Fruit fly (Drosophila melanogaster) whole organism, wandering third instar larva: ENCODE results near the gene hbt.
A peak's percentile ranks its signal among the peaks of the same experiment; 100 is the strongest.

Experiments used
- Abd-B ChIP-seq: fragments of >200 bp; optimal IDR thresholded peaks from 2 replicates; lab custom pipeline; 2017; ENCODE audit warnings: missing biosample characterization, missing genetic modification characterization
- CG32264 ChIP-seq: fragments of 200-800 bp; sonication (Bioruptor generic); optimal IDR thresholded peaks from 2 replicates; lab custom pipeline; 2016; ENCODE audit warnings: missing biosample characterization, missing genetic modification characterization
- CG9705 ChIP-seq: fragments of 200-800 bp; sonication (Bioruptor generic); optimal IDR thresholded peaks from 2 replicates; lab custom pipeline; 2018; ENCODE audit warnings: missing biosample characterization, mild to moderate bottlenecking, missing genetic modification characterization
- CrebA ChIP-seq: fragments of 200-800 bp; sonication (Bioruptor generic); optimal IDR thresholded peaks from 2 replicates; lab custom pipeline; 2016; ENCODE audit warnings: missing biosample characterization, mild to moderate bottlenecking, missing genetic modification characterization, borderline replicate concordance
- Dfd ChIP-seq: fragments of >200 bp; optimal IDR thresholded peaks from 2 replicates; lab custom pipeline; 2017; ENCODE audit warnings: missing biosample characterization, missing genetic modification characterization
- Dif ChIP-seq: fragments of 200-275, 200-300 bp; sonication (Bioruptor generic); optimal IDR thresholded peaks from 2 replicates; lab custom pipeline; 2018; ENCODE audit warnings: missing biosample characterization, missing genetic modification characterization; ENCODE audit not compliant: partially characterized antibody
- GATAd ChIP-seq: sonication (Bioruptor generic); optimal IDR thresholded peaks from 2 replicates; lab custom pipeline; 2016; ENCODE audit warnings: missing biosample characterization, missing genetic modification characterization
- HLH106 ChIP-seq: fragments of 200-800 bp; optimal IDR thresholded peaks from 3 replicates; lab custom pipeline; 2019; ENCODE audit warnings: missing biosample characterization, mild to moderate bottlenecking, missing genetic modification characterization, moderate library complexity
- Hnf4 ChIP-seq: fragments of 200-800 bp; sonication (Bioruptor generic); optimal IDR thresholded peaks from 2 replicates; lab custom pipeline; 2016; ENCODE audit warnings: missing biosample characterization, mild to moderate bottlenecking, missing genetic modification characterization
- Hr78 ChIP-seq: fragments of >200 bp; optimal IDR thresholded peaks from 2 replicates; lab custom pipeline; 2017; ENCODE audit warnings: missing biosample characterization, missing genetic modification characterization
- Hr83 ChIP-seq: fragments of 200-300 bp; sonication (Bioruptor generic); optimal IDR thresholded peaks from 2 replicates; lab custom pipeline; 2016; ENCODE audit warnings: missing biosample characterization, mild to moderate bottlenecking, missing genetic modification characterization, moderate library complexity; ENCODE audit not compliant: poor library complexity, severe bottlenecking
- Jra ChIP-seq: sonication (Bioruptor generic); optimal IDR thresholded peaks from 2 replicates; lab custom pipeline; 2016; ENCODE audit warnings: missing biosample characterization, missing genetic modification characterization
- Mio ChIP-seq: sonication (Bioruptor generic); optimal IDR thresholded peaks from 2 replicates; lab custom pipeline; 2016; ENCODE audit warnings: missing biosample characterization, missing genetic modification characterization
- Myc ChIP-seq: fragments of >200 bp; optimal IDR thresholded peaks from 2 replicates; lab custom pipeline; 2017
- N ChIP-seq: fragments of >200 bp; optimal IDR thresholded peaks from 2 replicates; lab custom pipeline; 2018; ENCODE audit warnings: missing biosample characterization, missing external identifiers, missing genetic modification characterization
- OdsH ChIP-seq: fragments of 200-800 bp; sonication (Bioruptor generic); optimal IDR thresholded peaks from 2 replicates; lab custom pipeline; 2016; ENCODE audit warnings: missing biosample characterization, mild to moderate bottlenecking, missing genetic modification characterization
- Rel ChIP-seq, 2 experiments: fragments of 200-800 bp; sonication (Bioruptor generic) in 1 of 2; optimal IDR thresholded peaks; 2 replicates in 1 of 2; 3 replicates in 1 of 2; lab custom pipeline; 2016 to 2019; ENCODE audit warnings: mild to moderate bottlenecking in 2 of 2, missing biosample characterization in 2 of 2, missing genetic modification characterization in 2 of 2, moderate library complexity in 1 of 2
- Sp1 ChIP-seq: fragments of 200-800 bp; sonication (Bioruptor generic); optimal IDR thresholded peaks from 3 replicates; lab custom pipeline; 2019; ENCODE audit warnings: missing biosample characterization, mild to moderate bottlenecking, missing genetic modification characterization, moderate library complexity
- Vsx2 ChIP-seq: fragments of 200-300, 225-300 bp; sonication (Bioruptor generic); optimal IDR thresholded peaks from 2 replicates; lab custom pipeline; 2018; ENCODE audit warnings: missing biosample characterization, missing genetic modification characterization; ENCODE audit not compliant: partially characterized antibody
- br ChIP-seq: fragments of 200-800 bp; sonication (Bioruptor generic); optimal IDR thresholded peaks from 2 replicates; lab custom pipeline; 2016; ENCODE audit warnings: missing biosample characterization, missing genetic modification characterization
- brk ChIP-seq: fragments of 200-800 bp; sonication (Bioruptor generic); optimal IDR thresholded peaks from 2 replicates; lab custom pipeline; 2016; ENCODE audit warnings: missing biosample characterization, mild to moderate bottlenecking, missing genetic modification characterization
- dl ChIP-seq, 2 experiments: fragments of 175-275, 200-275 bp in 1 of 2; fragments of 200-275 bp in 1 of 2; sonication (Bioruptor generic); optimal IDR thresholded peaks; lab custom pipeline; 2018; ENCODE audit warnings: mild to moderate bottlenecking in 2 of 2, missing biosample characterization in 2 of 2, missing genetic modification characterization in 2 of 2, moderate library complexity in 2 of 2; ENCODE audit not compliant: partially characterized antibody in 2 of 2, insufficient read depth in 1 of 2
- dmrt93B ChIP-seq: fragments of 200-800 bp; sonication (Bioruptor generic); optimal IDR thresholded peaks from 2 replicates; lab custom pipeline; 2018; ENCODE audit warnings: missing biosample characterization, mild to moderate bottlenecking, missing genetic modification characterization
- dsf ChIP-seq: sonication (Bioruptor generic); optimal IDR thresholded peaks from 2 replicates; lab custom pipeline; 2016; ENCODE audit warnings: missing biosample characterization, missing genetic modification characterization, borderline replicate concordance
- ey ChIP-seq: fragments of 200-800 bp; sonication (Bioruptor generic); optimal IDR thresholded peaks from 2 replicates; lab custom pipeline; 2016; ENCODE audit warnings: missing biosample characterization, missing genetic modification characterization
- foxo ChIP-seq, 2 experiments: fragments of 200-800 bp; sonication (Bioruptor generic); optimal IDR thresholded peaks; 2 replicates in 1 of 2; 3 replicates in 1 of 2; lab custom pipeline; 2016 to 2017; ENCODE audit warnings: missing biosample characterization in 2 of 2, missing genetic modification characterization in 2 of 2
- fru ChIP-seq: fragments of 200-800 bp; sonication (Bioruptor generic); optimal IDR thresholded peaks from 3 replicates; lab custom pipeline; 2016; ENCODE audit warnings: missing biosample characterization, mild to moderate bottlenecking, missing genetic modification characterization
- h ChIP-seq: fragments of 200-800 bp; sonication (Bioruptor generic); optimal IDR thresholded peaks from 3 replicates; lab custom pipeline; 2016; ENCODE audit warnings: missing biosample characterization, mild to moderate bottlenecking, missing genetic modification characterization
- jim ChIP-seq: fragments of 175-275, 200-325 bp; sonication (Bioruptor generic); optimal IDR thresholded peaks from 2 replicates; lab custom pipeline; 2016; ENCODE audit warnings: missing biosample characterization, mild to moderate bottlenecking, missing genetic modification characterization
- lola ChIP-seq: fragments of >200 bp; optimal IDR thresholded peaks from 2 replicates; lab custom pipeline; 2017; ENCODE audit warnings: missing biosample characterization, missing genetic modification characterization
- pan ChIP-seq: fragments of >200 bp; optimal IDR thresholded peaks from 2 replicates; lab custom pipeline; 2017
- psq ChIP-seq: fragments of 200-800 bp; sonication (Bioruptor generic); optimal IDR thresholded peaks from 3 replicates; lab custom pipeline; 2017; ENCODE audit warnings: missing biosample characterization, mild to moderate bottlenecking, missing genetic modification characterization, moderate library complexity
- rgr ChIP-seq: fragments of 200-800 bp; sonication (Bioruptor generic); optimal IDR thresholded peaks from 3 replicates; lab custom pipeline; 2016; ENCODE audit warnings: missing biosample characterization, mild to moderate bottlenecking, missing genetic modification characterization
- sage ChIP-seq: fragments of 200-800 bp; sonication (Bioruptor generic); optimal IDR thresholded peaks from 2 replicates; lab custom pipeline; 2016; ENCODE audit warnings: missing biosample characterization, mild to moderate bottlenecking, missing genetic modification characterization
- sv ChIP-seq: fragments of 200-800 bp; sonication (Bioruptor generic); optimal IDR thresholded peaks from 3 replicates; lab custom pipeline; 2016; ENCODE audit warnings: missing biosample characterization, missing genetic modification characterization
- tai ChIP-seq: sonication (Bioruptor generic); optimal IDR thresholded peaks from 2 replicates; lab custom pipeline; 2016; ENCODE audit warnings: missing biosample characterization, missing genetic modification characterization
- usp ChIP-seq: fragments of >200 bp; optimal IDR thresholded peaks from 2 replicates; lab custom pipeline; 2017; ENCODE audit warnings: missing biosample characterization, missing genetic modification characterization
- woc ChIP-seq: sonication (Bioruptor generic); optimal IDR thresholded peaks from 2 replicates; lab custom pipeline; 2016; ENCODE audit warnings: missing biosample characterization, mild to moderate bottlenecking, missing genetic modification characterization

hbt gene

DNA sequence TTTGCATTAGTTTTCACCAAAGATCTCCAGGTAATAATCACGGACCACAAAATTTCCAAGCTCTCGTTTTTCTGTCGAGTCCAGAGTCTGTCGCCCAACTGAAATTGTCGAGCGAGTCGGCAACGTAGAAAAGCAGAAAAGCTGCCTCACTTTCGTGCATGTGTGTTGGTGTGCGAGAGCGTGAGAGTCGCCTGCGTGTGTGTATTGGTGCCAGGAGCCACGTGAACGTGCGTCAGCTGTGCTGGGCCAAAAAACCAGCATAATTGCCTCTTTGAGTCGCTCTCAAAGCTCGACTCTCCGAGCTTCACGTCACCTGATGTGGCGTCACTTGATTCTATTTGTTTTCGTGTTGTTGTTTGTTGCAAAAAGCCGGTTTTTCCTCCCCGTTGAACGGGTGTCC, at the start of gene hbt:
Gene hbt (minus strand): TSS at position 101 of the 400 bp plus-strand sequence.
- no peak for TF ChIP-seq N (GFP tag; lab: Kevin White, UChicago)
- TF ChIP-seq Abd-B (GFP tag; lab: Kevin White, UChicago): no peak
- no peak for TF ChIP-seq psq (GFP tag; lab: Kevin White, UChicago)
- TF ChIP-seq Mio (GFP tag; lab: Kevin White, UChicago): no peak

DNA sequence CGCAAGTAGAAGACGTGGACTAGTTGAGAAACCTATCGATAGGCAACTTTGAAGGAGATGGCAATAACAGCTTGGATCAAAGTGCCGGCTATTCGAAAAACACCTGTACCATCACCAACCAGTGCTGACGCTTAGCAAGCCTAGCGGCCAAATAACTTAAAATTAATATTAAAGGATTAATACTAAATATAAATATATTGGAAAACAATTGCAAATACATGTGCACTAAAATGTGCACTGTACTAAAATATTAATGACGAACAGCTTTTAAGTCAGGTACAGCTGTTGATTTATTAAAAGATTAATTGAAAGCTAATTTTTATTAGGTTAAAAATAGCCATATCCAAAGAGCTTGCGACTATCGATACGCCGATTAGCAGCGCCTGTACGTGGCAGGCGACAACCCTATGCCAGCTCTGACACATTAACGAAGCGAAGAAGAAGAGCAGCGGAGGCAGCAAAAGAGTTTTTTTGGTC, 47.6 kb upstream of the hbt start, which contains the start of the genes CG9302 and beta'COP:
Gene CG9302 (minus strand): TSS at position 51 of the 477 bp plus-strand sequence.
Gene beta'COP (plus strand): TSS at position 415 of the 477 bp plus-strand sequence.
- TF ChIP-seq psq (GFP tag; lab: Kevin White, UChicago): peak; percentile 61
- TF ChIP-seq Hr78 (GFP tag; lab: Kevin White, UChicago): no peak
- TF ChIP-seq GATAd (GFP tag; lab: Kevin White, UChicago): peak; percentile 12
- no peak for TF ChIP-seq CG32264 (GFP tag; lab: Kevin White, UChicago)
- no peak for TF ChIP-seq h (GFP tag; lab: Kevin White, UChicago)
- no peak for TF ChIP-seq sage (GFP tag; lab: Kevin White, UChicago)
- TF ChIP-seq Mio (GFP tag; lab: Kevin White, UChicago): no peak
- peak; percentile 66 for TF ChIP-seq CG9705 (GFP tag; lab: Kevin White, UChicago)
- TF ChIP-seq HLH106 (tag; lab: Kevin White, UChicago): peak; percentile 86
- peak; percentile 63 for TF ChIP-seq OdsH (GFP tag; lab: Kevin White, UChicago)
- TF ChIP-seq Hr83 (GFP tag; lab: Kevin White, UChicago): no peak
- TF ChIP-seq tai (GFP tag; lab: Kevin White, UChicago): no peak
- TF ChIP-seq Sp1: peak; percentile 77
- peak; percentile 53 for TF ChIP-seq sv (GFP tag; lab: Kevin White, UChicago)
- no peak for TF ChIP-seq dl (GFP tag; optimal IDR thresholded peaks at IDR 0.05; lab: Kevin White, UChicago; ENCODE audit: insufficient read depth in 1 of 2, partially characterized antibody in 2 of 2)
- TF ChIP-seq fru (GFP tag; lab: Kevin White, UChicago): no peak
- peak; percentile 35 for TF ChIP-seq ey (GFP tag; lab: Kevin White, UChicago)
- no peak for TF ChIP-seq lola (GFP tag; lab: Kevin White, UChicago)
- TF ChIP-seq br (GFP tag; lab: Kevin White, UChicago): no peak
- TF ChIP-seq Jra (GFP tag; lab: Kevin White, UChicago): no peak
- no peak for TF ChIP-seq usp (GFP tag; lab: Kevin White, UChicago)
- no peak for TF ChIP-seq Hnf4 (GFP tag; lab: Kevin White, UChicago)
- TF ChIP-seq Dfd (GFP tag; lab: Kevin White, UChicago): no peak
- TF ChIP-seq Myc (lab: Kevin White, UChicago): peak; percentile 97
- TF ChIP-seq foxo (GFP tag; optimal IDR thresholded peaks at IDR 0.05; lab: Kevin White, UChicago): peak in 1 of 2 experiments; percentile 80
- no peak for TF ChIP-seq pan
- no peak for TF ChIP-seq CrebA (GFP tag; lab: Kevin White, UChicago)
- no peak for TF ChIP-seq jim (GFP tag; lab: Kevin White, UChicago)
- TF ChIP-seq dsf (GFP tag; lab: Kevin White, UChicago): no peak
- TF ChIP-seq N (GFP tag; lab: Kevin White, UChicago): no peak
- no peak for TF ChIP-seq brk (GFP tag; lab: Kevin White, UChicago)
- no peak for TF ChIP-seq Rel (GFP tag; optimal IDR thresholded peaks at IDR 0.05; lab: Kevin White, UChicago)
- peak; percentile 25 for TF ChIP-seq Rel (tag; optimal IDR thresholded peaks at IDR 0.05; lab: Kevin White, UChicago)
- no peak for TF ChIP-seq rgr
- peak; percentile 83 for TF ChIP-seq woc
- TF ChIP-seq Abd-B (GFP tag; lab: Kevin White, UChicago): no peak
- TF ChIP-seq Vsx2: no peak
- no peak for TF ChIP-seq Dif (GFP tag; lab: Kevin White, UChicago)
- no peak for TF ChIP-seq dmrt93B (GFP tag; lab: Kevin White, UChicago)
